Fruit fly (Drosophila melanogaster) whole organism, embryonic: ENCODE measurements around the gene Uba4.

ENCODE experiments used
- Bdp1 ChIP-seq: fragments of 200-800 bp; sonication (Bioruptor generic); optimal IDR thresholded peaks from 3 replicates; lab custom pipeline; 2016; ENCODE audit warnings: missing biosample characterization, missing genetic modification characterization
- CG11247 ChIP-seq: fragments of 200-800 bp; sonication (Bioruptor generic); IDR thresholded peaks from 2 replicates; pipeline ENCODE4 v1.3.6; 2022; ENCODE audit warnings: missing biosample characterization, missing genetic modification characterization
- CG11560 ChIP-seq: fragments of 200-800 bp; sonication (Bioruptor generic); IDR thresholded peaks from 3 replicates; pipeline ENCODE4 v1.3.6; 2022; ENCODE audit warnings: missing biosample characterization, missing genetic modification characterization
- CG12219 ChIP-seq: fragments of 200-800 bp; sonication (Bioruptor generic); optimal IDR thresholded peaks from 3 replicates; lab custom pipeline; 2018; ENCODE audit warnings: missing biosample characterization, mild to moderate bottlenecking, missing genetic modification characterization
- CG1233 ChIP-seq: fragments of 200-800 bp; sonication (Bioruptor generic); optimal IDR thresholded peaks from 4 replicates; lab custom pipeline; 2018; ENCODE audit warnings: missing biosample characterization, mild to moderate bottlenecking, missing genetic modification characterization
- CG13287 ChIP-seq: fragments of 200-800 bp; sonication (Bioruptor generic); IDR thresholded peaks from 2 replicates; pipeline ENCODE4 v1.3.6; 2022; ENCODE audit warnings: missing biosample characterization, missing genetic modification characterization; ENCODE audit not compliant: partially characterized antibody
- CG13775 ChIP-seq: fragments of 200-800 bp; sonication (Bioruptor generic); optimal IDR thresholded peaks from 3 replicates; lab custom pipeline; 2017; ENCODE audit warnings: missing biosample characterization, mild to moderate bottlenecking, missing genetic modification characterization
- CG18262 ChIP-seq: fragments of 200-800 bp; optimal IDR thresholded peaks from 3 replicates; lab custom pipeline; 2019; ENCODE audit warnings: missing biosample characterization, mild to moderate bottlenecking, missing genetic modification characterization, moderate library complexity
- CG18619 ChIP-seq: fragments of 200-800 bp; sonication (Bioruptor generic); optimal IDR thresholded peaks from 3 replicates; lab custom pipeline; 2017; ENCODE audit warnings: missing biosample characterization, mild to moderate bottlenecking, missing genetic modification characterization
- CG2129 ChIP-seq: fragments of 200-800 bp; sonication (Bioruptor generic); IDR thresholded peaks from 2 replicates; pipeline ENCODE4 v1.3.6; 2022; ENCODE audit warnings: missing biosample characterization, missing genetic modification characterization; ENCODE audit not compliant: partially characterized antibody
- CG4730 ChIP-seq: fragments of 200-800 bp; sonication (Bioruptor generic); IDR thresholded peaks from 2 replicates; pipeline ENCODE4 v1.3.6; 2022; ENCODE audit warnings: missing biosample characterization, missing genetic modification characterization
- CG4854 ChIP-seq: fragments of 200-800 bp; sonication (Bioruptor generic); optimal IDR thresholded peaks from 2 replicates; lab custom pipeline; 2016; ENCODE audit warnings: missing biosample characterization, missing genetic modification characterization, inconsistent platforms
- CG5180 ChIP-seq: fragments of 200-800 bp; sonication (Bioruptor generic); optimal IDR thresholded peaks from 3 replicates; lab custom pipeline; 2017; ENCODE audit warnings: missing biosample characterization, missing genetic modification characterization, mild to moderate bottlenecking, moderate library complexity, missing genetic modification reagents
- CG6254 ChIP-seq: fragments of 200-800 bp; sonication (Bioruptor generic); optimal IDR thresholded peaks from 3 replicates; lab custom pipeline; 2017; ENCODE audit warnings: mild to moderate bottlenecking, missing biosample characterization, missing genetic modification reagents, missing genetic modification characterization
- CG6765 ChIP-seq: fragments of 200-800 bp; sonication (Bioruptor generic); optimal IDR thresholded peaks from 3 replicates; lab custom pipeline; 2017; ENCODE audit warnings: missing biosample characterization, mild to moderate bottlenecking, missing genetic modification characterization
- CG6791 ChIP-seq: fragments of 200-800 bp; sonication (Bioruptor generic); IDR thresholded peaks from 3 replicates; pipeline ENCODE4 v1.3.6; 2022; ENCODE audit warnings: missing biosample characterization, missing genetic modification characterization; ENCODE audit not compliant: partially characterized antibody
- CG7928 ChIP-seq: fragments of 200-800 bp; sonication (Bioruptor generic); optimal IDR thresholded peaks from 2 replicates; lab custom pipeline; 2017; ENCODE audit warnings: missing biosample characterization, mild to moderate bottlenecking, missing genetic modification characterization
- CG9727 ChIP-seq: fragments of 200-800 bp; sonication (Bioruptor generic); optimal IDR thresholded peaks from 3 replicates; lab custom pipeline; 2017; ENCODE audit warnings: missing biosample characterization, mild to moderate bottlenecking, missing genetic modification characterization
- CkIIα-i1 ChIP-seq: fragments of 200-800 bp; sonication (Bioruptor generic); IDR thresholded peaks from 2 replicates; pipeline ENCODE4 v1.3.6; 2022; ENCODE audit warnings: missing biosample characterization, missing genetic modification characterization
- E2f2 ChIP-seq: fragments of 200-800 bp; sonication (Bioruptor generic); IDR thresholded peaks from 2 replicates; pipeline ENCODE4 v1.3.6; 2022; ENCODE audit warnings: missing biosample characterization, missing genetic modification characterization
- Elba2 ChIP-seq: fragments of 200-800 bp; sonication (Bioruptor generic); optimal IDR thresholded peaks from 3 replicates; lab custom pipeline; 2016; ENCODE audit warnings: missing biosample characterization, missing genetic modification characterization
- Hey ChIP-seq: fragments of 200-800 bp; sonication (Bioruptor generic); optimal IDR thresholded peaks from 3 replicates; lab custom pipeline; 2018; ENCODE audit warnings: missing biosample characterization, mild to moderate bottlenecking, missing genetic modification characterization
- HmgD ChIP-seq: fragments of 200-800 bp; sonication (Bioruptor generic); optimal IDR thresholded peaks from 3 replicates; lab custom pipeline; 2016; ENCODE audit warnings: missing biosample characterization, missing genetic modification characterization
- Hsf ChIP-seq: fragments of 200-800 bp; sonication (Bioruptor generic); optimal IDR thresholded peaks from 3 replicates; lab custom pipeline; 2016; ENCODE audit warnings: missing biosample characterization, missing genetic modification characterization
- Lhr ChIP-seq: fragments of 200-800 bp; sonication (Bioruptor generic); optimal IDR thresholded peaks from 3 replicates; lab custom pipeline; 2017; ENCODE audit warnings: mild to moderate bottlenecking, missing biosample characterization, missing genetic modification reagents, missing genetic modification characterization
- Lim3 ChIP-seq: fragments of 200-800 bp; sonication (Bioruptor generic); IDR thresholded peaks from 2 replicates; pipeline ENCODE4 v1.3.6; 2022; ENCODE audit warnings: missing biosample characterization, missing genetic modification characterization
- Mes4 ChIP-seq: fragments of 200-800 bp; sonication (Bioruptor generic); optimal IDR thresholded peaks from 2 replicates; lab custom pipeline; 2016; ENCODE audit warnings: missing biosample characterization, missing genetic modification characterization
- Oli ChIP-seq: fragments of 200-800 bp; sonication (Bioruptor generic); optimal IDR thresholded peaks from 2 replicates; lab custom pipeline; 2018; ENCODE audit warnings: missing biosample characterization, mild to moderate bottlenecking, missing genetic modification characterization, moderate library complexity
- Sry-δ ChIP-seq: fragments of 200-800 bp; sonication (Bioruptor generic); optimal IDR thresholded peaks from 2 replicates; lab custom pipeline; 2016; ENCODE audit warnings: missing biosample characterization, missing genetic modification characterization
- Usf ChIP-seq: fragments of 200-800 bp; sonication (Bioruptor generic); optimal IDR thresholded peaks from 2 replicates; lab custom pipeline; 2017; ENCODE audit warnings: missing genotype, missing biosample characterization, missing genetic modification characterization
- Vsx1 ChIP-seq: fragments of 200-800 bp; sonication (Bioruptor generic); optimal IDR thresholded peaks from 2 replicates; lab custom pipeline; 2017; ENCODE audit warnings: missing biosample characterization, mild to moderate bottlenecking, missing genetic modification characterization, missing genetic modification reagents
- bbx ChIP-seq: fragments of 200-800 bp; sonication (Bioruptor generic); IDR thresholded peaks from 2 replicates; pipeline ENCODE4 v1.3.6; 2022; ENCODE audit warnings: missing biosample characterization, missing genetic modification characterization; ENCODE audit not compliant: partially characterized antibody
- bigmax ChIP-seq: fragments of 200-800 bp; sonication (Bioruptor generic); optimal IDR thresholded peaks from 2 replicates; lab custom pipeline; 2018; ENCODE audit warnings: missing biosample characterization, mild to moderate bottlenecking, missing genetic modification characterization
- fd96Cb ChIP-seq: fragments of 200-800 bp; sonication (Bioruptor generic); optimal IDR thresholded peaks from 2 replicates; lab custom pipeline; 2018; ENCODE audit warnings: missing biosample characterization, mild to moderate bottlenecking, missing genetic modification characterization, moderate library complexity
- ftz-f1 ChIP-seq: fragments of 200-800 bp; sonication (Bioruptor generic); optimal IDR thresholded peaks from 2 replicates; lab custom pipeline; 2016; ENCODE audit warnings: missing biosample characterization, missing genetic modification characterization
- gce ChIP-seq: fragments of 200-800 bp; sonication (Bioruptor generic); IDR thresholded peaks from 3 replicates; pipeline ENCODE4 v1.3.6; 2022; ENCODE audit warnings: missing biosample characterization, missing genetic modification characterization
- hth ChIP-seq: fragments of >200 bp; optimal IDR thresholded peaks from 2 replicates; lab custom pipeline; 2017; ENCODE audit warnings: inconsistent platforms
- jing ChIP-seq: fragments of 200-800 bp; sonication (Bioruptor generic); optimal IDR thresholded peaks from 2 replicates; lab custom pipeline; 2018; ENCODE audit warnings: missing biosample characterization, mild to moderate bottlenecking, missing genetic modification characterization
- lilli ChIP-seq: fragments of 200-800 bp; sonication (Bioruptor generic); optimal IDR thresholded peaks from 3 replicates; lab custom pipeline; 2016; ENCODE audit warnings: missing biosample characterization, missing genetic modification characterization
- mld ChIP-seq: fragments of 200-800 bp; sonication (Bioruptor generic); IDR thresholded peaks from 3 replicates; pipeline ENCODE4 v1.3.6; 2022; ENCODE audit warnings: missing biosample characterization, missing genetic modification characterization; ENCODE audit not compliant: partially characterized antibody
- nmo ChIP-seq: fragments of 200-800 bp; sonication (Bioruptor generic); optimal IDR thresholded peaks from 2 replicates; lab custom pipeline; 2018; ENCODE audit warnings: missing biosample characterization, mild to moderate bottlenecking, missing genetic modification characterization, moderate library complexity
- org-1 ChIP-seq: fragments of 200-800 bp; sonication (Bioruptor generic); optimal IDR thresholded peaks from 2 replicates; lab custom pipeline; 2017; ENCODE audit warnings: missing biosample characterization, missing genetic modification characterization
- pita ChIP-seq: fragments of 200-800 bp; sonication (Bioruptor generic); optimal IDR thresholded peaks from 2 replicates; lab custom pipeline; 2017; ENCODE audit warnings: missing biosample characterization, mild to moderate bottlenecking, missing genetic modification characterization
- pzg ChIP-seq: fragments of 200-800 bp; sonication (Bioruptor generic); optimal IDR thresholded peaks from 3 replicates; lab custom pipeline; 2018; ENCODE audit warnings: missing biosample characterization, mild to moderate bottlenecking, missing genetic modification characterization, moderate library complexity
- schlank ChIP-seq: fragments of 200-800 bp; sonication (Bioruptor generic); optimal IDR thresholded peaks from 2 replicates; lab custom pipeline; 2018; ENCODE audit warnings: missing biosample characterization, mild to moderate bottlenecking, missing genetic modification characterization
- sens-2 ChIP-seq: fragments of 200-800 bp; sonication (Bioruptor generic); IDR thresholded peaks from 2 replicates; pipeline ENCODE4 v1.3.6; 2022; ENCODE audit warnings: missing biosample characterization, missing genetic modification characterization
- sisA ChIP-seq: fragments of 200-800 bp; sonication (Bioruptor generic); IDR thresholded peaks from 2 replicates; pipeline ENCODE4 v1.3.6; 2022; ENCODE audit warnings: missing biosample characterization, missing genetic modification characterization
- so ChIP-seq: fragments of 200-800 bp; sonication (Bioruptor generic); IDR thresholded peaks from 3 replicates; pipeline ENCODE4 v1.3.6; 2022; ENCODE audit warnings: missing biosample characterization, missing genetic modification characterization
- sr ChIP-seq: fragments of 200-800 bp; sonication (Bioruptor generic); IDR thresholded peaks from 3 replicates; pipeline ENCODE4 v1.3.6; 2022; ENCODE audit warnings: missing biosample characterization, missing genetic modification characterization

Uba4 gene

dm6 chr2L:8534515-8535295 lies 17.5 kb downstream of the Uba4 start:
- TF ChIP-seq Oli (tag; lab: Kevin White, UChicago) = peak; percentile 98
- TF ChIP-seq CG9727 = peak; percentile 57
- TF ChIP-seq sens-2 (GFP tag; lab: Robert Waterston, UW) = peak; percentile 88
- no peak for TF ChIP-seq Elba2 (GFP tag; lab: Kevin White, UChicago)
- TF ChIP-seq CG4730 (GFP tag; lab: Robert Waterston, UW) = peak; percentile 87
- TF ChIP-seq fd96Cb (tag; lab: Kevin White, UChicago) = peak; percentile 98
- peak; percentile 88 for TF ChIP-seq Vsx1
- peak; percentile 98 for TF ChIP-seq jing (GFP tag; lab: Kevin White, UChicago)
- TF ChIP-seq Usf (GFP tag; lab: Kevin White, UChicago) = peak; percentile 77
- peak; percentile 64 for TF ChIP-seq CG6765 (GFP tag; lab: Kevin White, UChicago)
- TF ChIP-seq schlank (tag; lab: Kevin White, UChicago) = peak; percentile 64
- TF ChIP-seq nmo (GFP tag; lab: Kevin White, UChicago) = peak; percentile 98
- TF ChIP-seq pzg (GFP tag; lab: Kevin White, UChicago) = no peak
- peak; percentile 73 for TF ChIP-seq Hey (tag; lab: Kevin White, UChicago)
- TF ChIP-seq Sry-δ (GFP tag; lab: Kevin White, UChicago) = peak; percentile 27
- TF ChIP-seq hth = no peak
- peak; percentile 69 for TF ChIP-seq CG13287 (GFP tag; lab: Robert Waterston, UW)
- peak; percentile 70; the same call in 2 of the 3 replicates for TF ChIP-seq sr (GFP tag; lab: Robert Waterston, UW)
- peak; percentile 87; the same call in 1 of the 2 replicates for TF ChIP-seq Lim3 (GFP tag; lab: Robert Waterston, UW)
- peak; percentile 95 for TF ChIP-seq CG18262 (tag; lab: Kevin White, UChicago)
- peak; percentile 90 for TF ChIP-seq gce (GFP tag; lab: Robert Waterston, UW)
- TF ChIP-seq sisA (GFP tag; lab: Robert Waterston, UW) = peak; percentile 97
- TF ChIP-seq so (GFP tag; lab: Robert Waterston, UW) = peak; percentile 96
- peak; percentile 65; the same call in 1 of the 2 replicates for TF ChIP-seq CkIIα-i1 (GFP tag; lab: Robert Waterston, UW)
- peak; percentile 93 for TF ChIP-seq CG1233 (GFP tag; lab: Kevin White, UChicago)
- peak; percentile 80 for TF ChIP-seq CG4854
- TF ChIP-seq bbx = no peak; the same call in 1 of the 2 replicates
- peak; percentile 87 for TF ChIP-seq Lhr (GFP tag; lab: Kevin White, UChicago)
- TF ChIP-seq CG12219 (GFP tag; lab: Kevin White, UChicago) = peak; percentile 97
- peak; percentile 89 for TF ChIP-seq lilli (GFP tag; lab: Kevin White, UChicago)
- no peak; the same call in 2 of the 3 replicates for TF ChIP-seq CG6791
- TF ChIP-seq CG18619 (GFP tag; lab: Kevin White, UChicago) = peak; percentile 90
- TF ChIP-seq CG5180 (GFP tag; lab: Kevin White, UChicago) = peak; percentile 91
- TF ChIP-seq Hsf (GFP tag; lab: Kevin White, UChicago) = peak; percentile 90
- peak; percentile 76 for TF ChIP-seq ftz-f1 (GFP tag; lab: Kevin White, UChicago)
- TF ChIP-seq E2f2 (GFP tag; lab: Robert Waterston, UW) = peak; percentile 80
- peak; percentile 80 for TF ChIP-seq Bdp1 (GFP tag; lab: Kevin White, UChicago)
- TF ChIP-seq Mes4 = peak; percentile 77
- no peak for TF ChIP-seq mld (GFP tag; lab: Robert Waterston, UW)
- TF ChIP-seq HmgD (GFP tag; lab: Kevin White, UChicago) = no peak
- TF ChIP-seq CG2129 = no peak
- TF ChIP-seq CG6254 (GFP tag; lab: Kevin White, UChicago) = peak; percentile 94
- peak; percentile 77 for TF ChIP-seq CG13775 (GFP tag; lab: Kevin White, UChicago)
- peak; percentile 79 for TF ChIP-seq CG11247 (GFP tag; lab: Robert Waterston, UW)
- TF ChIP-seq bigmax = peak; percentile 48
- TF ChIP-seq pita (GFP tag; lab: Kevin White, UChicago) = no peak
- peak; percentile 84 for TF ChIP-seq CG11560 (tag; lab: Robert Waterston, UW)
- TF ChIP-seq CG7928 = peak; percentile 51
- peak; percentile 93 for TF ChIP-seq org-1 (GFP tag; lab: Kevin White, UChicago)
